Fruit fly (Drosophila melanogaster) whole organism, embryonic: ENCODE results near the gene not.

Experiments
- Atf6 ChIP-seq: fragments of 200-800 bp; sonication (Bioruptor generic); IDR thresholded peaks from 2 replicates; pipeline ENCODE4 v1.3.6; 2022; ENCODE audit warnings: missing biosample characterization, missing genetic modification characterization
- Bdp1 ChIP-seq: fragments of 200-800 bp; sonication (Bioruptor generic); optimal IDR thresholded peaks from 3 replicates; lab custom pipeline; 2016; ENCODE audit warnings: missing biosample characterization, missing genetic modification characterization
- CG11723 ChIP-seq: fragments of 200-800 bp; sonication (Bioruptor generic); optimal IDR thresholded peaks from 2 replicates; lab custom pipeline; 2017; ENCODE audit warnings: missing biosample characterization, mild to moderate bottlenecking, missing genetic modification characterization
- CG12299 ChIP-seq: fragments of 200-800 bp; sonication (Bioruptor generic); optimal IDR thresholded peaks from 2 replicates; lab custom pipeline; 2018; ENCODE audit warnings: missing biosample characterization, mild to moderate bottlenecking, missing genetic modification characterization
- CG12744 ChIP-seq: fragments of 200-800 bp; sonication (Bioruptor generic); optimal IDR thresholded peaks from 2 replicates; lab custom pipeline; 2016; ENCODE audit warnings: missing biosample characterization, missing genetic modification characterization
- CG13296 ChIP-seq: fragments of 200-800 bp; sonication (Bioruptor generic); optimal IDR thresholded peaks from 3 replicates; lab custom pipeline; 2018; ENCODE audit warnings: missing biosample characterization, mild to moderate bottlenecking, missing genetic modification characterization
- CG14710 ChIP-seq: fragments of 200-800 bp; sonication (Bioruptor generic); optimal IDR thresholded peaks from 3 replicates; lab custom pipeline; 2019; ENCODE audit warnings: missing biosample characterization, mild to moderate bottlenecking, missing genetic modification characterization, moderate library complexity
- CG1529 ChIP-seq: fragments of 200-800 bp; sonication (Bioruptor generic); optimal IDR thresholded peaks from 3 replicates; lab custom pipeline; 2018; ENCODE audit warnings: missing biosample characterization, missing genetic modification characterization
- CG1603 ChIP-seq: fragments of 200-800 bp; sonication (Bioruptor generic); optimal IDR thresholded peaks from 2 replicates; lab custom pipeline; 2019; ENCODE audit warnings: missing biosample characterization, mild to moderate bottlenecking, missing genetic modification characterization, moderate library complexity
- CG16863 ChIP-seq: fragments of 200-800 bp; sonication (Bioruptor generic); optimal IDR thresholded peaks from 3 replicates; lab custom pipeline; 2016; ENCODE audit warnings: missing biosample characterization, missing genetic modification characterization
- CG17186 ChIP-seq: fragments of 200-800 bp; sonication (Bioruptor generic); optimal IDR thresholded peaks from 3 replicates; lab custom pipeline; 2017; ENCODE audit warnings: missing biosample characterization, missing genetic modification reagents, missing genetic modification characterization
- CG1792 ChIP-seq: fragments of 200-800 bp; sonication (Bioruptor generic); optimal IDR thresholded peaks from 2 replicates; lab custom pipeline; 2016; ENCODE audit warnings: missing biosample characterization, missing genetic modification characterization
- CG1832 ChIP-seq: fragments of 200-800 bp; sonication (Bioruptor generic); optimal IDR thresholded peaks from 2 replicates; lab custom pipeline; 2017; ENCODE audit warnings: missing biosample characterization, mild to moderate bottlenecking, missing genetic modification characterization, inconsistent platforms
- CG2116 ChIP-seq: fragments of 200-800 bp; sonication (Bioruptor generic); optimal IDR thresholded peaks from 3 replicates; lab custom pipeline; 2018; ENCODE audit warnings: missing biosample characterization, mild to moderate bottlenecking, missing genetic modification characterization
- CG2120 ChIP-seq: fragments of 200-800 bp; sonication (Bioruptor generic); optimal IDR thresholded peaks from 3 replicates; lab custom pipeline; 2016; ENCODE audit warnings: missing biosample characterization, missing genetic modification characterization
- CG4707 ChIP-seq: fragments of 200-800 bp; sonication (Bioruptor generic); optimal IDR thresholded peaks from 2 replicates; lab custom pipeline; 2018; ENCODE audit warnings: missing biosample characterization, mild to moderate bottlenecking, missing genetic modification characterization, moderate library complexity
- CG7372 ChIP-seq: fragments of 200-800 bp; sonication (Bioruptor generic); IDR thresholded peaks from 2 replicates; pipeline ENCODE4 v1.3.6; 2022; ENCODE audit warnings: missing biosample characterization, missing genetic modification characterization
- CG7745 ChIP-seq: fragments of 200-800 bp; sonication (Bioruptor generic); optimal IDR thresholded peaks from 2 replicates; lab custom pipeline; 2018; ENCODE audit warnings: missing biosample characterization, mild to moderate bottlenecking, missing genetic modification characterization, moderate library complexity
- CG9609 ChIP-seq: fragments of 200-800 bp; sonication (Bioruptor generic); optimal IDR thresholded peaks from 3 replicates; lab custom pipeline; 2016; ENCODE audit warnings: missing biosample characterization, missing genetic modification characterization
- CG9797 ChIP-seq: fragments of 200-800 bp; sonication (Bioruptor generic); optimal IDR thresholded peaks from 3 replicates; lab custom pipeline; 2018; ENCODE audit warnings: missing biosample characterization, mild to moderate bottlenecking, missing genetic modification characterization
- Chrac-16 ChIP-seq: fragments of 200-800 bp; sonication (Bioruptor generic); optimal IDR thresholded peaks from 3 replicates; lab custom pipeline; 2016; ENCODE audit warnings: missing biosample characterization, missing genetic modification characterization
- Drgx ChIP-seq: fragments of 200-800 bp; sonication (Bioruptor generic); IDR thresholded peaks from 2 replicates; pipeline ENCODE4 v1.3.6; 2022; ENCODE audit warnings: missing biosample characterization, missing genetic modification characterization
- Ets97D ChIP-seq: fragments of 200-800 bp; sonication (Bioruptor generic); optimal IDR thresholded peaks from 3 replicates; lab custom pipeline; 2016; ENCODE audit warnings: missing biosample characterization, missing genetic modification characterization
- Lhr ChIP-seq: fragments of 200-800 bp; sonication (Bioruptor generic); optimal IDR thresholded peaks from 3 replicates; lab custom pipeline; 2017; ENCODE audit warnings: mild to moderate bottlenecking, missing biosample characterization, missing genetic modification reagents, missing genetic modification characterization
- Mes4 ChIP-seq: fragments of 200-800 bp; sonication (Bioruptor generic); optimal IDR thresholded peaks from 2 replicates; lab custom pipeline; 2016; ENCODE audit warnings: missing biosample characterization, missing genetic modification characterization
- Neu2 ChIP-seq: fragments of 200-800 bp; sonication (Bioruptor generic); optimal IDR thresholded peaks from 3 replicates; lab custom pipeline; 2016; ENCODE audit warnings: missing biosample characterization, missing genetic modification characterization, borderline replicate concordance
- Opbp ChIP-seq: fragments of 200-800 bp; sonication (Bioruptor generic); IDR thresholded peaks from 3 replicates; pipeline ENCODE4 v1.3.6; 2022; ENCODE audit warnings: missing biosample characterization, missing genetic modification characterization; ENCODE audit not compliant: partially characterized antibody
- Rfx ChIP-seq: fragments of 200-800 bp; sonication (Bioruptor generic); IDR thresholded peaks from 2 replicates; pipeline ENCODE4 v1.3.6; 2022; ENCODE audit warnings: missing biosample characterization, missing genetic modification characterization
- Rx ChIP-seq: fragments of 200-800 bp; sonication (Bioruptor generic); IDR thresholded peaks from 2 replicates; pipeline ENCODE4 v1.3.6; 2022; ENCODE audit warnings: missing biosample characterization, missing genetic modification characterization
- Vsx1 ChIP-seq: fragments of 200-800 bp; sonication (Bioruptor generic); optimal IDR thresholded peaks from 2 replicates; lab custom pipeline; 2017; ENCODE audit warnings: missing biosample characterization, mild to moderate bottlenecking, missing genetic modification characterization, missing genetic modification reagents
- YL-1 ChIP-seq: fragments of 200-800 bp; sonication (Bioruptor generic); optimal IDR thresholded peaks from 3 replicates; lab custom pipeline; 2017; ENCODE audit warnings: missing biosample characterization, mild to moderate bottlenecking, missing genetic modification characterization
- bowl ChIP-seq: fragments of 200-800 bp; sonication (Bioruptor generic); IDR thresholded peaks from 2 replicates; pipeline ENCODE4 v1.3.6; 2022; ENCODE audit warnings: missing biosample characterization, missing genetic modification characterization
- cas ChIP-seq: fragments of 200-800 bp; sonication (Bioruptor generic); IDR thresholded peaks from 2 replicates; pipeline ENCODE4 v1.3.6; 2022; ENCODE audit warnings: missing biosample characterization, missing genetic modification characterization
- chn ChIP-seq: fragments of 200-800 bp; sonication (Bioruptor generic); optimal IDR thresholded peaks from 2 replicates; lab custom pipeline; 2016; ENCODE audit warnings: missing biosample characterization, missing genetic modification characterization
- dmrt99B ChIP-seq: fragments of 200-800 bp; sonication (Bioruptor generic); optimal IDR thresholded peaks from 2 replicates; lab custom pipeline; 2018; ENCODE audit warnings: missing biosample characterization, mild to moderate bottlenecking, missing genetic modification characterization, moderate library complexity
- ems ChIP-seq: fragments of 200-800 bp; sonication (Bioruptor generic); optimal IDR thresholded peaks from 3 replicates; lab custom pipeline; 2016; ENCODE audit warnings: missing biosample characterization, missing genetic modification characterization
- fu2 ChIP-seq: fragments of 200-800 bp; sonication (Bioruptor generic); optimal IDR thresholded peaks from 2 replicates; lab custom pipeline; 2016; ENCODE audit warnings: missing biosample characterization, missing genetic modification characterization
- gcm2 ChIP-seq: fragments of 200-800 bp; sonication (Bioruptor generic); optimal IDR thresholded peaks from 2 replicates; lab custom pipeline; 2016; ENCODE audit warnings: missing biosample characterization, missing genetic modification characterization
- hth ChIP-seq: fragments of >200 bp; optimal IDR thresholded peaks from 2 replicates; lab custom pipeline; 2017; ENCODE audit warnings: inconsistent platforms
- inv ChIP-seq: fragments of 200-800 bp; sonication (Bioruptor generic); IDR thresholded peaks from 2 replicates; pipeline ENCODE4 v1.3.6; 2022; ENCODE audit warnings: missing biosample characterization, missing genetic modification characterization; ENCODE audit not compliant: partially characterized antibody
- nerfin-2 ChIP-seq: fragments of 200-800 bp; sonication (Bioruptor generic); IDR thresholded peaks from 2 replicates; pipeline ENCODE4 v1.3.6; 2022; ENCODE audit warnings: missing biosample characterization, missing genetic modification characterization; ENCODE audit not compliant: partially characterized antibody
- nom ChIP-seq: fragments of 200-800 bp; sonication (Bioruptor generic); optimal IDR thresholded peaks from 2 replicates; lab custom pipeline; 2017; ENCODE audit warnings: missing biosample characterization, missing genetic modification characterization, mild to moderate bottlenecking, moderate library complexity, missing genetic modification reagents
- pb ChIP-seq: fragments of 200-800 bp; sonication (Bioruptor generic); optimal IDR thresholded peaks from 3 replicates; lab custom pipeline; 2016; ENCODE audit warnings: missing biosample characterization, missing genetic modification characterization
- prd ChIP-seq, 3 experiments: fragments of >200 bp in 2 of 3; fragments of 200-800 bp in 1 of 3; sonication (Bioruptor generic) in 1 of 3; optimal IDR thresholded peaks in 2 of 3; IDR thresholded peaks in 1 of 3; 2 replicates in 2 of 3; 3 replicates in 1 of 3; pipeline versions ENCODE4 v1.3.6 to Lab custom; 2017 to 2022; ENCODE audit warnings: missing biosample characterization in 1 of 3, missing genetic modification characterization in 1 of 3
- salm ChIP-seq: fragments of 200-800 bp; sonication (Bioruptor generic); optimal IDR thresholded peaks from 2 replicates; lab custom pipeline; 2018; ENCODE audit warnings: missing biosample characterization, mild to moderate bottlenecking, missing genetic modification characterization
- ssp ChIP-seq: fragments of 200-800 bp; sonication (Bioruptor generic); IDR thresholded peaks from 2 replicates; pipeline ENCODE4 v1.3.6; 2022; ENCODE audit warnings: missing biosample characterization, missing genetic modification characterization
- tio ChIP-seq: fragments of 200-800 bp; sonication (Bioruptor generic); optimal IDR thresholded peaks from 2 replicates; lab custom pipeline; 2017; ENCODE audit warnings: missing biosample characterization, missing genetic modification characterization, inconsistent platforms
- wdn ChIP-seq: fragments of 200-800 bp; sonication (Bioruptor generic); IDR thresholded peaks from 2 replicates; pipeline ENCODE4 v1.3.6; 2022; ENCODE audit warnings: missing biosample characterization, missing genetic modification characterization
- wek ChIP-seq: fragments of 200-800 bp; sonication (Bioruptor generic); optimal IDR thresholded peaks from 3 replicates; lab custom pipeline; 2018; ENCODE audit warnings: missing biosample characterization, mild to moderate bottlenecking, missing genetic modification characterization, moderate library complexity
- zen2 ChIP-seq: fragments of 200-800 bp; sonication (Bioruptor generic); IDR thresholded peaks from 3 replicates; pipeline ENCODE4 v1.3.6; 2022; ENCODE audit warnings: missing biosample characterization, missing genetic modification characterization; ENCODE audit not compliant: partially characterized antibody
- zfh2 ChIP-seq: fragments of 200-800 bp; sonication (Bioruptor generic); optimal IDR thresholded peaks from 2 replicates; lab custom pipeline; 2016; ENCODE audit warnings: missing biosample characterization, missing genetic modification characterization

Gene not

dm6 chr3L:18625786-18626185 lies 3.9 kb upstream of the not start, which contains the start of gene MYPT-75D (continued):
- TF ChIP-seq dmrt99B (tag; lab: Kevin White, UChicago) (no peak), zen2 (peak; percentile 91), CG2120 (GFP tag; lab: Kevin White, UChicago) (peak; percentile 4), CG1603 (tag; lab: Kevin White, UChicago) (peak; percentile 78), Rx (GFP tag; lab: Robert Waterston, UW) (no peak), Neu2 (GFP tag; lab: Kevin White, UChicago) (no peak), Opbp (GFP tag; lab: Robert Waterston, UW) (peak; percentile 97), cas (GFP tag; lab: Robert Waterston, UW) (no peak), CG7745 (no peak), CG2116 (peak; percentile 91), CG11723 (GFP tag; lab: Kevin White, UChicago) (peak; percentile 31), wek (peak; percentile 13), CG7372 (GFP tag; lab: Robert Waterston, UW) (no peak), ssp (GFP tag; lab: Robert Waterston, UW) (no peak), Drgx (GFP tag; lab: Robert Waterston, UW) (no peak), Ets97D (peak; percentile 47), bowl (no peak), chn (no peak), CG17186 (GFP tag; lab: Kevin White, UChicago) (peak; percentile 55), fu2 (no peak), nom (GFP tag; lab: Kevin White, UChicago) (peak; percentile 35), CG1832 (GFP tag; lab: Kevin White, UChicago) (no peak), tio (no peak), CG4707 (GFP tag; lab: Kevin White, UChicago) (peak; percentile 35), hth (lab: Kevin White, UChicago) (no peak), CG9609 (GFP tag; lab: Kevin White, UChicago) (no peak), CG9797 (GFP tag; lab: Kevin White, UChicago) (peak; percentile 30), ems (GFP tag; lab: Kevin White, UChicago) (peak; percentile 14), zfh2 (GFP tag; lab: Kevin White, UChicago) (no peak), salm (peak; percentile 5), prd (optimal IDR thresholded peaks at IDR 0.05; lab: Kevin White, UChicago) (no peak), prd (GFP tag; IDR thresholded peaks at IDR 0.05; lab: Robert Waterston, UW) (0 out of 3 replicates have a peak, but pooled peaks have one; percentile 11), CG12299 (tag; lab: Kevin White, UChicago) (peak; percentile 22), Chrac-16 (GFP tag; lab: Kevin White, UChicago) (no peak), gcm2 (GFP tag; lab: Kevin White, UChicago) (peak; percentile 1), CG14710 (tag; lab: Kevin White, UChicago) (peak; percentile 51), Rfx (GFP tag; lab: Robert Waterston, UW) (peak; percentile 38; the same call in 1 of the 2 replicates), YL-1 (GFP tag; lab: Kevin White, UChicago) (peak; percentile 28), nerfin-2 (peak; percentile 45), CG1529 (GFP tag; lab: Kevin White, UChicago) (no peak), CG13296 (GFP tag; lab: Kevin White, UChicago) (peak; percentile 43), Lhr (GFP tag; lab: Kevin White, UChicago) (peak; percentile 12), CG1792 (GFP tag; lab: Kevin White, UChicago) (no peak), CG12744 (GFP tag; lab: Kevin White, UChicago) (no peak), Atf6 (GFP tag; lab: Robert Waterston, UW) (peak; percentile 37; the same call in 1 of the 2 replicates), inv (GFP tag; lab: Robert Waterston, UW) (peak; percentile 82), CG16863 (GFP tag; lab: Kevin White, UChicago) (peak; percentile 17), Bdp1 (GFP tag; lab: Kevin White, UChicago) (no peak), wdn (GFP tag; lab: Robert Waterston, UW) (no peak), Mes4 (GFP tag; lab: Kevin White, UChicago) (peak; percentile 39), Vsx1 (GFP tag; lab: Kevin White, UChicago) (no peak), pb (GFP tag; lab: Kevin White, UChicago) (no peak)
